Worm (Caenorhabditis elegans) whole organism, young adult: Measurements from ENCODE around the gene pals-24.
"Not testable (repeated sequence)": the region's sequence is repeated elsewhere in the genome, so short reads cannot be mapped to it uniquely, and the experiment has no call there.

Source experiments
- B0035.1 ChIP-seq: sonication (generic microtip); optimal IDR thresholded peaks from 2 replicates; lab custom pipeline; 2016; ENCODE audit warnings: missing genetic modification characterization, mild to moderate bottlenecking, missing compliant biosample characterization, missing genotype, missing genetic modification reagents
- F55B11.4 ChIP-seq: sonication (generic microtip); optimal IDR thresholded peaks from 2 replicates; lab custom pipeline; 2016; ENCODE audit warnings: missing compliant biosample characterization, missing genetic modification characterization, borderline replicate concordance; ENCODE audit not compliant: insufficient read depth
- egl-44 ChIP-seq: fragments of 200-800 bp; sonication (Bioruptor generic); IDR thresholded peaks from 2 replicates; pipeline ENCODE4 v1.3.6; 2022; ENCODE audit warnings: missing genetic modification reagents, missing genetic modification characterization, missing compliant biosample characterization
- nfyb-1 ChIP-seq: fragments of 200-800 bp; sonication (Bioruptor generic); IDR thresholded peaks from 2 replicates; pipeline ENCODE4 v1.3.6; 2022; ENCODE audit warnings: missing genetic modification reagents, missing genetic modification characterization, missing compliant biosample characterization
- nhr-90 ChIP-seq: sonication (generic microtip); optimal IDR thresholded peaks from 2 replicates; lab custom pipeline; 2016; ENCODE audit warnings: missing genotype, mild to moderate bottlenecking, missing genetic modification characterization, missing compliant biosample characterization
- unc-130 ChIP-seq: sonication (generic microtip); optimal IDR thresholded peaks from 2 replicates; lab custom pipeline; 2016; ENCODE audit warnings: missing genetic modification reagents, missing genetic modification characterization, missing compliant biosample characterization
- xnd-1 ChIP-seq: sonication (generic microtip); optimal IDR thresholded peaks from 2 replicates; lab custom pipeline; 2016; ENCODE audit warnings: missing genotype, missing genetic modification reagents, missing genetic modification characterization, missing compliant biosample characterization

DNA sequence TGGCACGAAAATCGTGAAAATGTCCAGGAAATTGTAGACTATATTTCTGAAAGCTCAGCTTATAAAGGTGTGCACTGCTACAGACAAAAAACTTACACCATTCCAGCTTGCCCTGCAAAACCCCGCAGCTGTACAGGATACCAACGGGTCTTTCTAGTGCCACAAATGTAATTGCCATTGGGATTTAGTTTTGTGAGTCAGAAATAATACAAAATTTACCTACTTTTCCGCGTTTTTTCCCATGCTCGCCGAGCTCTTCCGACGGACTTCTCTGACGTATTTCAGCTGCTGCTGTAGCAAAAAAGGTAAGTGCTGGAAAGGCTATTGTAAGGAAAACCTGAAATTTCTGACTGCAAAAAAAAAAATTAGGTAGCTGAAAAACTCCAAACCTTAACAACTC, 23.2 kb upstream of the pals-24 start, which contains the start of gene C29F9.8:
- TF ChIP-seq xnd-1 (tag; lab: Kevin White, UChicago); nhr-90; B0035.1 (tag; lab: Kevin White, UChicago); nfyb-1 (GFP tag; lab: Robert Waterston, UW); egl-44 (GFP tag; lab: Robert Waterston, UW); F55B11.4 (tag; lab: Kevin White, UChicago); unc-130 (GFP tag; lab: Kevin White, UChicago): not testable (repeated sequence)
